Worm (Caenorhabditis elegans) whole organism, L4 larva: ENCODE data around the gene W02D7.12.

Experiments
- F10B5.3 ChIP-seq: sonication (generic microtip); optimal IDR thresholded peaks from 2 replicates; lab custom pipeline; 2016; ENCODE audit warnings: mild to moderate bottlenecking, missing genetic modification characterization, missing compliant biosample characterization
- F37D6.2 ChIP-seq: sonication (generic microtip); optimal IDR thresholded peaks from 2 replicates; lab custom pipeline; 2016; ENCODE audit warnings: mild to moderate bottlenecking, missing genetic modification characterization, missing compliant biosample characterization
- T20F7.1 ChIP-seq: fragments of 200-800 bp; sonication (Bioruptor generic); optimal IDR thresholded peaks from 2 replicates; lab custom pipeline; 2018; ENCODE audit warnings: mild to moderate bottlenecking, missing genetic modification characterization, missing compliant biosample characterization
- Y5F2A.4 ChIP-seq: fragments of 200-800 bp; sonication (Bioruptor generic); optimal IDR thresholded peaks from 2 replicates; lab custom pipeline; 2018; ENCODE audit warnings: mild to moderate bottlenecking, missing genetic modification characterization, missing compliant biosample characterization
- Y75B8A.6 ChIP-seq: fragments of 200-800 bp; sonication (Bioruptor generic); IDR thresholded peaks from 2 replicates; pipeline ENCODE4 v1.3.6; 2022; ENCODE audit warnings: missing genetic modification reagents, missing genetic modification characterization, missing compliant biosample characterization
- ZK546.5 ChIP-seq, 2 experiments: sonication (generic microtip); optimal IDR thresholded peaks; 2 replicates each; lab custom pipeline; 2017; ENCODE audit warnings: missing biosample characterization in 2 of 2, missing genetic modification characterization in 2 of 2
- aha-1 ChIP-seq: fragments of 150-350 bp; peaks from one replicate; lab custom pipeline; 2014; ENCODE audit warnings: missing biosample characterization, missing genetic modification characterization
- aly-2 ChIP-seq: sonication (generic microtip); optimal IDR thresholded peaks from 2 replicates; lab custom pipeline; 2018; ENCODE audit warnings: missing biosample characterization, missing genetic modification characterization
- ama-1 ChIP-seq: fragments of 150-350 bp; optimal IDR thresholded peaks from 2 replicates; lab custom pipeline; 2014; ENCODE audit warnings: inconsistent platforms, mixed read lengths
- ceh-28 ChIP-seq: fragments of 150-350 bp; optimal IDR thresholded peaks from 2 replicates; lab custom pipeline; 2014; ENCODE audit warnings: missing biosample characterization, missing genetic modification reagents, missing genetic modification characterization
- ceh-32 ChIP-seq: sonication (generic microtip); optimal IDR thresholded peaks from 2 replicates; lab custom pipeline; 2016; ENCODE audit warnings: mild to moderate bottlenecking, missing genetic modification characterization, missing compliant biosample characterization; ENCODE audit not compliant: poor library complexity
- ceh-82 ChIP-seq: sonication (generic microtip); optimal IDR thresholded peaks from 2 replicates; lab custom pipeline; 2017; ENCODE audit warnings: missing biosample characterization, missing genetic modification characterization
- ctbp-1 ChIP-seq: fragments of 200-800 bp; sonication (Bioruptor generic); IDR thresholded peaks from 2 replicates; pipeline ENCODE4 v1.3.6; 2022; ENCODE audit warnings: missing genetic modification reagents, missing genetic modification characterization, missing compliant biosample characterization
- daf-16 ChIP-seq, 3 experiments: sonication (generic microtip); optimal IDR thresholded peaks; 2 replicates each; lab custom pipeline; 2016 to 2017; ENCODE audit warnings: missing genetic modification characterization in 3 of 3, missing genetic modification reagents in 3 of 3, mild to moderate bottlenecking in 2 of 3, missing compliant biosample characterization in 2 of 3, missing biosample characterization in 1 of 3, moderate library complexity in 1 of 3
- dmd-8 ChIP-seq: fragments of 200-800 bp; sonication (Bioruptor generic); IDR thresholded peaks from 2 replicates; pipeline ENCODE4 v1.3.6; 2022; ENCODE audit warnings: missing genetic modification characterization, missing compliant biosample characterization
- dpl-1 ChIP-seq: fragments of 150-350 bp; optimal IDR thresholded peaks from 2 replicates; lab custom pipeline; 2014; ENCODE audit warnings: missing biosample characterization, missing genetic modification reagents, missing genetic modification characterization
- duxl-1 ChIP-seq: sonication (generic microtip); optimal IDR thresholded peaks from 2 replicates; lab custom pipeline; 2016; ENCODE audit warnings: mild to moderate bottlenecking, missing genetic modification characterization, moderate library complexity, missing compliant biosample characterization; ENCODE audit not compliant: poor library complexity
- dve-1 ChIP-seq: sonication (generic microtip); optimal IDR thresholded peaks from 2 replicates; lab custom pipeline; 2017; ENCODE audit warnings: antibody characterized with exemption, mild to moderate bottlenecking, missing genetic modification characterization, missing compliant biosample characterization; ENCODE audit not compliant: insufficient read depth
- egl-27 ChIP-seq: sonication (generic microtip); optimal IDR thresholded peaks from 3 replicates; lab custom pipeline; 2017; ENCODE audit warnings: missing biosample characterization, missing genetic modification reagents, missing genetic modification characterization
- egl-43 ChIP-seq: fragments of 200-800 bp; sonication (Bioruptor generic); IDR thresholded peaks from 2 replicates; pipeline ENCODE4 v1.3.6; 2022; ENCODE audit warnings: missing genetic modification reagents, missing genetic modification characterization, missing compliant biosample characterization
- hlh-30 ChIP-seq: sonication (generic microtip); optimal IDR thresholded peaks from 2 replicates; lab custom pipeline; 2017; ENCODE audit warnings: antibody characterized with exemption, mild to moderate bottlenecking, missing genetic modification characterization, missing compliant biosample characterization; ENCODE audit not compliant: insufficient read depth
- lim-7 ChIP-seq: fragments of 200-800 bp; sonication (Bioruptor generic); IDR thresholded peaks from 2 replicates; pipeline ENCODE4 v1.3.6; 2022; ENCODE audit warnings: missing genetic modification characterization, missing compliant biosample characterization
- lin-29 ChIP-seq: fragments of 200-800 bp; sonication (Bioruptor generic); IDR thresholded peaks from 2 replicates; pipeline ENCODE4 v1.3.6; 2022; ENCODE audit warnings: missing genetic modification reagents, missing genetic modification characterization, missing compliant biosample characterization
- lin-38 ChIP-seq: fragments of 200-800 bp; sonication (Bioruptor generic); IDR thresholded peaks from 2 replicates; pipeline ENCODE4 v1.3.6; 2022; ENCODE audit warnings: missing genetic modification reagents, missing genetic modification characterization, missing compliant biosample characterization
- lsy-2 ChIP-seq, 2 experiments: fragments of 150-350 bp in 1 of 2; sonication (generic microtip) in 1 of 2; optimal IDR thresholded peaks; 2 replicates each; lab custom pipeline; 2014 to 2017; ENCODE audit warnings: missing biosample characterization in 2 of 2, missing genetic modification characterization in 2 of 2
- madf-9 ChIP-seq: fragments of 200-800 bp; sonication (Bioruptor generic); conservative IDR thresholded peaks from 2 replicates; pipeline ENCODE4 v1.3.6; 2022; ENCODE audit warnings: missing genetic modification reagents, missing genetic modification characterization, missing compliant biosample characterization
- mdl-1 ChIP-seq, 2 experiments: fragments of 150-350 bp in 1 of 2; sonication (generic microtip) in 1 of 2; optimal IDR thresholded peaks; 2 replicates each; lab custom pipeline; 2014 to 2017; ENCODE audit warnings: missing biosample characterization in 2 of 2, missing genetic modification characterization in 2 of 2
- nhr-10 ChIP-seq: fragments of 150-350 bp; optimal IDR thresholded peaks from 2 replicates; lab custom pipeline; 2014; ENCODE audit warnings: missing biosample characterization, missing genetic modification characterization
- nhr-102 ChIP-seq: sonication (generic microtip); optimal IDR thresholded peaks from 2 replicates; lab custom pipeline; 2016; ENCODE audit warnings: mild to moderate bottlenecking, missing genetic modification characterization, moderate library complexity, missing compliant biosample characterization
- nhr-237 ChIP-seq: sonication (generic microtip); optimal IDR thresholded peaks from 2 replicates; lab custom pipeline; 2017; ENCODE audit warnings: missing biosample characterization, missing genetic modification characterization
- nhr-28 ChIP-seq: fragments of 150-350 bp; optimal IDR thresholded peaks from 2 replicates; lab custom pipeline; 2014; ENCODE audit warnings: missing biosample characterization, missing genetic modification characterization
- nhr-41 ChIP-seq: fragments of 200-800 bp; sonication (Bioruptor generic); IDR thresholded peaks from 2 replicates; pipeline ENCODE4 v1.3.6; 2022; ENCODE audit warnings: missing genetic modification reagents, missing genetic modification characterization, missing compliant biosample characterization
- nhr-42 ChIP-seq: fragments of 200-800 bp; sonication (Bioruptor generic); IDR thresholded peaks from 2 replicates; pipeline ENCODE4 v1.3.6; 2022; ENCODE audit warnings: missing genetic modification characterization, missing compliant biosample characterization
- nhr-48 ChIP-seq: sonication (generic microtip); optimal IDR thresholded peaks from 2 replicates; lab custom pipeline; 2016; ENCODE audit warnings: mild to moderate bottlenecking, missing genetic modification characterization, missing compliant biosample characterization
- nhr-6 ChIP-seq: fragments of 150-350 bp; optimal IDR thresholded peaks from 2 replicates; lab custom pipeline; 2014; ENCODE audit warnings: missing biosample characterization, missing genetic modification characterization
- nhr-77 ChIP-seq: fragments of 150-350 bp; optimal IDR thresholded peaks from 2 replicates; lab custom pipeline; 2014; ENCODE audit warnings: missing biosample characterization, missing genetic modification characterization
- pha-4 ChIP-seq, 2 experiments: fragments of 150-350 bp in 1 of 2; fragments of 200-800 bp in 1 of 2; sonication (Bioruptor generic) in 1 of 2; IDR thresholded peaks in 1 of 2; optimal IDR thresholded peaks in 1 of 2; 2 replicates each; pipeline versions ENCODE4 v1.3.6 to Lab custom; 2014 to 2022; ENCODE audit warnings: missing genetic modification characterization in 2 of 2, missing genetic modification reagents in 2 of 2, missing biosample characterization in 1 of 2, missing compliant biosample characterization in 1 of 2
- pqm-1 ChIP-seq: sonication (generic microtip); optimal IDR thresholded peaks from 2 replicates; lab custom pipeline; 2017; ENCODE audit warnings: missing biosample characterization, missing genetic modification characterization
- rbr-2 ChIP-seq: sonication (generic microtip); optimal IDR thresholded peaks from 2 replicates; lab custom pipeline; 2016; ENCODE audit warnings: missing genotype, missing genetic modification characterization, missing compliant biosample characterization
- skn-1 ChIP-seq: fragments of 150-350 bp; optimal IDR thresholded peaks from 2 replicates; lab custom pipeline; 2014; ENCODE audit warnings: missing biosample characterization, missing genetic modification characterization
- snpc-4 ChIP-seq: fragments of 150-350 bp; optimal IDR thresholded peaks from 2 replicates; lab custom pipeline; 2014; ENCODE audit warnings: missing biosample characterization, missing genetic modification characterization
- spr-3 ChIP-seq: fragments of 200-800 bp; sonication (Bioruptor generic); optimal IDR thresholded peaks from 2 replicates; lab custom pipeline; 2018; ENCODE audit warnings: mild to moderate bottlenecking, missing genetic modification characterization, missing compliant biosample characterization
- zip-11 ChIP-seq: fragments of 200-800 bp; sonication (Bioruptor generic); IDR thresholded peaks from 2 replicates; pipeline ENCODE4 v1.3.6; 2022; ENCODE audit warnings: missing genetic modification characterization, missing compliant biosample characterization
- ztf-7 ChIP-seq: fragments of 150-350 bp; optimal IDR thresholded peaks from 2 replicates; lab custom pipeline; 2014; ENCODE audit warnings: missing biosample characterization, missing genetic modification characterization

The W02D7.12 gene

ce11 chrV:8355435-8356212 is 44.3 kb downstream of the W02D7.12 start, which contains the start of gene mom-2:
mom-2 (plus strand) TSS chrV:8355988.
- TF ChIP-seq egl-27 (tag; lab: Kevin White, UChicago) (no peak), ceh-82 (tag; lab: Kevin White, UChicago) (no peak), madf-9 (no peak), mdl-1 (tag; optimal IDR thresholded peaks at IDR 0.05; lab: Kevin White, UChicago) (no peak), lin-29 (GFP tag; lab: Robert Waterston, UW) (no peak), pqm-1 (tag; lab: Kevin White, UChicago) (no peak), spr-3 (GFP tag; lab: Kevin White, UChicago) (no peak), nhr-42 (GFP tag; lab: Robert Waterston, UW) (no peak), ztf-7 (tag; lab: Kevin White, UChicago) (no peak), egl-43 (no peak), nhr-48 (no peak), F10B5.3 (no peak), lim-7 (GFP tag; lab: Robert Waterston, UW) (no peak), nhr-102 (tag; lab: Kevin White, UChicago) (no peak), Y75B8A.6 (GFP tag; lab: Robert Waterston, UW) (no peak), ctbp-1 (GFP tag; lab: Robert Waterston, UW) (no peak), zip-11 (no peak), aly-2 (tag; lab: Kevin White, UChicago) (no peak)

- no peak for TF ChIP-seq zip-11
- TF ChIP-seq aha-1, result peak; percentile 92
Measured at ce11 chrV:8357756-8358155, 46.4 kb downstream of the W02D7.12 start.

DNA sequence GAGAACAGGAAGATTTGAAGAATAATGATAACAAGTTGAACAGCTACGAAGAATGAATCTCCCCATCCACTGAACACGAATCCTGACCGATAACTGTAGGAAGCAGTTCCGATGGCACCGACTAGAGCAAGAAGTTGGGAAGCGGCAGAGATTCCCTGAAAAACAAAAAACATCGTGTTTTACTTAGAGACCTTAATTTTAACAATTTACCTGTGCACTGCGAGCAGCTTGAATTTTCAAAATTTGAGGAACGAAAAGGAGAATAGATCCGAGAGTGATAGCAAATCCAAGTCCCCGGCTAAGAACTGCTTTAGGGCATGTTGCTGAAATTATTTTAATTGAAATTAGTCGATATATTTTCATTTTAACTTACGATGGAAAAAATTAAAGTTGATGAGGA is 47.4 kb downstream of the W02D7.12 start:
- no peak for TF ChIP-seq nhr-28 (tag; lab: Kevin White, UChicago)
- TF ChIP-seq skn-1 (tag; lab: Kevin White, UChicago), result no peak
- TF ChIP-seq ama-1 (lab: Kevin White, UChicago), result no peak
- TF ChIP-seq aha-1, result peak; percentile 79
- TF ChIP-seq, all 104 proteins: peak for 1

DNA sequence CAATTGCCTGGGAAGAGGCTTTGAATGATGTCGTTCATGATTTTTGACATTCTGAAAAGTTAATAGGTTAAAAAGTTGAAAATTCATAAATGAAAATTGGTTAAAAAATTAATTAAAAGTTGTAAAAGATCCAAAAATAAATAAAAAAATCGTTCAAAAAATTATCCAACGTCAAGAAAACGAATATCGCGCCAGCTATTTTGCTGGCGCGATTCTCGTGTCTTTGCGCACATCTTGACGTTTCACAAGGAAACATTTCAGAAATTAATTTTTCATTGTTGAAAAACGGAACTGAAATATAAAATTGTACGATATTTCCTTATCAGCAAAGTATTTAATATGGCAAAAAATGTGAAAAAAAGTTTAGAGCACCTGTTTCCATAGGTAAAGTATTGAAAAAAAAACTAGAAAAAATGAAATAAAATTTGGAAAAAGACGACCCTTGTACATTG is 47.8 kb downstream of the W02D7.12 start, which contains the start of gene mpdu-1:
mpdu-1 (minus strand) TSS at position 51 of the 452 bp plus-strand sequence.
- TF ChIP-seq Y5F2A.4 (no peak), pha-4 (GFP tag; IDR thresholded peaks at IDR 0.05; lab: Robert Waterston, UW) (no peak), pha-4 (tag; optimal IDR thresholded peaks at IDR 0.05; lab: Kevin White, UChicago) (peak; percentile 57), nhr-10 (tag; lab: Kevin White, UChicago) (no peak), nhr-41 (no peak), pqm-1 (tag; lab: Kevin White, UChicago) (peak; percentile 71), nhr-48 (peak; percentile 33), daf-16 (GFP tag; optimal IDR thresholded peaks at IDR 0.05; lab: Kevin White, UChicago) (no peak), daf-16 (tag; optimal IDR thresholded peaks at IDR 0.05; lab: Kevin White, UChicago) (peak; percentile 71), dpl-1 (GFP tag; lab: Kevin White, UChicago) (peak; percentile 80), nhr-237 (no peak), dve-1 (tag; lab: Kevin White, UChicago) (peak; percentile 89), ceh-28 (tag; lab: Kevin White, UChicago) (no peak), dmd-8 (GFP tag; lab: Robert Waterston, UW) (no peak), nhr-28 (tag; lab: Kevin White, UChicago) (peak; percentile 69), nhr-77 (tag; lab: Kevin White, UChicago) (peak; percentile 71), lin-38 (GFP tag; lab: Robert Waterston, UW) (no peak; the same call in 1 of the 2 replicates), snpc-4 (tag; lab: Kevin White, UChicago) (peak; percentile 31), nhr-6 (tag; lab: Kevin White, UChicago) (peak; percentile 36), duxl-1 (tag; lab: Kevin White, UChicago) (no peak), ceh-32 (tag; lab: Kevin White, UChicago) (no peak), T20F7.1 (GFP tag; lab: Kevin White, UChicago) (peak; percentile 72), rbr-2 (peak; percentile 26), lsy-2 (tag; optimal IDR thresholded peaks at IDR 0.05; lab: Kevin White, UChicago) (peak in 1 of 2 experiments; percentile 87), hlh-30 (tag; lab: Kevin White, UChicago) (peak; percentile 36), ZK546.5 (tag; optimal IDR thresholded peaks at IDR 0.05; lab: Kevin White, UChicago) (no peak), F37D6.2 (tag; lab: Kevin White, UChicago) (no peak), ztf-7 (tag; lab: Kevin White, UChicago) (peak; percentile 59), ama-1 (lab: Kevin White, UChicago) (no peak)
